Fruit fly (Drosophila melanogaster): ENCODE measurements around the gene Eph.

The Eph gene

dm6 chr4:588514-588913, 22.0 kb upstream of the Eph start:
- TF ChIP-seq CG12768 (GFP tag; optimal IDR thresholded peaks at IDR 0.05) = no peak
- no peak for TF ChIP-seq bab1 (GFP tag; optimal IDR thresholded peaks at IDR 0.05)
- TF ChIP-seq kay (GFP tag; ENCODE audit: borderline replicate concordance) = no peak
- TF ChIP-seq Hr96 (GFP tag; optimal IDR thresholded peaks at IDR 0.05) = no peak
- TF ChIP-seq ovo (GFP tag; optimal IDR thresholded peaks at IDR 0.05) = no peak
- TF ChIP-seq CG11617 (GFP tag; optimal IDR thresholded peaks at IDR 0.05) = no peak

- TF ChIP-seq cnc (optimal IDR thresholded peaks at IDR 0.05) (no peak), CG11617 (GFP tag; optimal IDR thresholded peaks at IDR 0.05) (no peak), CG14711 (tag; optimal IDR thresholded peaks at IDR 0.05) (peak; percentile 51)
Measured at dm6 chr4:607498-607897, 3.0 kb upstream of the Eph start, which contains the start of gene onecut. TSS of gene onecut (minus strand) at chr4:607649.

dm6 chr4:625898-626644, 15.6 kb downstream of the Eph start, which contains the start of gene mav:
TSS of gene mav (minus strand) at chr4:626031.
- TF ChIP-seq CG7101 (tag; optimal IDR thresholded peaks at IDR 0.05) = no peak
- TF ChIP-seq kay (GFP tag; ENCODE audit: borderline replicate concordance) = peak; percentile 74

DNA sequence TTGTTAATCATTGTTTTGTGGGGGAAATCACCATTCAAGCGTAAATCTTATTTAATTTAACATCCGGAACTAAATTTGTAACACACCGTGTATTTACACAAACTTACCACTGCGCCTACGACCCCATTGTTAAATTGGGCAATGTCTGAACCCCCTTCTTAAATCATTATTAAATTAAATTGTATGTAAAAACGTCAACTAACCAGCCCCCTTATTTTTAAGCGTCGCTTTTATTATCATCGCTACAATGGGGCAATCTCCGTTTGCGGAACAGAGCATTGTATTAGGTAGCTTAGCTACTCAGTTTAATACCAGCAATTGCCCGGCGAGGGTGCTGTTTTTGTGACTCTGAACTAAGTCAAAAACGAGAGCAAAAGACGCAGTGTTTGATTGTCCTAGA, 18.9 kb downstream of the Eph start, which contains the start of gene Gat:
Gat (plus strand) TSS at position 301 of the 400 bp plus-strand sequence.
- TF ChIP-seq pad (GFP tag; optimal IDR thresholded peaks at IDR 0.05) = no peak
- no peak for TF ChIP-seq tj (GFP tag; optimal IDR thresholded peaks at IDR 0.05)
- no peak for TF ChIP-seq CG12768 (GFP tag; optimal IDR thresholded peaks at IDR 0.05)
- no peak for TF ChIP-seq CG1620 (GFP tag; optimal IDR thresholded peaks at IDR 0.05)
- no peak for TF ChIP-seq cic (GFP tag; optimal IDR thresholded peaks at IDR 0.05)
- no peak for TF ChIP-seq CG14711 (tag; optimal IDR thresholded peaks at IDR 0.05)
- no peak for TF ChIP-seq toe (GFP tag; optimal IDR thresholded peaks at IDR 0.05)
- no peak for TF ChIP-seq CG5204 (GFP tag; optimal IDR thresholded peaks at IDR 0.05)
- TF ChIP-seq Hr96 (GFP tag; optimal IDR thresholded peaks at IDR 0.05) = no peak
- no peak for TF ChIP-seq cnc (optimal IDR thresholded peaks at IDR 0.05)
- TF ChIP-seq CG7045 (GFP tag; optimal IDR thresholded peaks at IDR 0.05) = no peak
- no peak for TF ChIP-seq Mnt (GFP tag; optimal IDR thresholded peaks at IDR 0.05)
- no peak for TF ChIP-seq CG11617 (GFP tag; optimal IDR thresholded peaks at IDR 0.05)
- no peak for TF ChIP-seq ovo (GFP tag; optimal IDR thresholded peaks at IDR 0.05)

dm6 chr4:646414-647016, 36.0 kb downstream of the Eph start, which contains the start of gene Ekar:
TSS of gene Ekar (minus strand) at chr4:646556.
- TF ChIP-seq pad (GFP tag; optimal IDR thresholded peaks at IDR 0.05) (no peak), ovo (GFP tag; optimal IDR thresholded peaks at IDR 0.05) (no peak), tj (GFP tag; optimal IDR thresholded peaks at IDR 0.05) (no peak), kay (GFP tag; ENCODE audit: borderline replicate concordance) (peak; percentile 72), Clk (GFP tag; optimal IDR thresholded peaks at IDR 0.05) (no peak)

DNA sequence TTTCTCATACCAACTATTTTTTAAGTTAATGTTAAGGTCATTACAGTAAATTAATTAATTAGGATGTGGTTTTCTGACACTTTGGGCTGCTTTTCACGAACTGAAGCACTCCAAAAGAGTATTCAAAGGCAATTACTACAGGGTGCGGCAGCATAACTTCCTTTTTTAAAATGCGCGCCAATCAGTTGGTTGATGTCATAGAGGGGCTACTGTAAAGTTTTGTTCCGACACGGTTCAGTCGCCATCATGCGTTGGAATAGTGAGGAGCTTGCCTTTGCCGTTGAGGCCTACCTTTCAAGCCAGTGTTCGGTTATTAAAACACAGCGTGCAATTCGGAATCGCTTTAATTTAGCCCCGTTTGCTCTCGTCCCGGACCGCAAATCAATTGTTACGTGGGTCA, 36.9 kb downstream of the Eph start:
- TF ChIP-seq Hr96 (GFP tag; optimal IDR thresholded peaks at IDR 0.05) = no peak
- TF ChIP-seq pad (GFP tag; optimal IDR thresholded peaks at IDR 0.05) = no peak
- TF ChIP-seq ovo (GFP tag; optimal IDR thresholded peaks at IDR 0.05) = no peak
- TF ChIP-seq Mnt (GFP tag; optimal IDR thresholded peaks at IDR 0.05) = no peak
- TF ChIP-seq CG7045 (GFP tag; optimal IDR thresholded peaks at IDR 0.05) = no peak
- no peak for TF ChIP-seq tj (GFP tag; optimal IDR thresholded peaks at IDR 0.05)
- no peak for TF ChIP-seq cic (GFP tag; optimal IDR thresholded peaks at IDR 0.05)
- TF ChIP-seq toe (GFP tag; optimal IDR thresholded peaks at IDR 0.05) = no peak
- TF ChIP-seq Clk (GFP tag; optimal IDR thresholded peaks at IDR 0.05) = no peak
- no peak for TF ChIP-seq CG7101 (tag; optimal IDR thresholded peaks at IDR 0.05)
- TF ChIP-seq CG1620 (GFP tag; optimal IDR thresholded peaks at IDR 0.05) = no peak
- no peak for TF ChIP-seq kay (GFP tag; ENCODE audit: borderline replicate concordance)
- TF ChIP-seq CG33017 (tag; optimal IDR thresholded peaks at IDR 0.05) = no peak
- TF ChIP-seq CG14711 (tag; optimal IDR thresholded peaks at IDR 0.05) = no peak
- no peak for TF ChIP-seq cnc (optimal IDR thresholded peaks at IDR 0.05)
- no peak for TF ChIP-seq CG12768 (GFP tag; optimal IDR thresholded peaks at IDR 0.05)
- no peak for TF ChIP-seq CG5204 (GFP tag; optimal IDR thresholded peaks at IDR 0.05)
- no peak for TF ChIP-seq CG11617 (GFP tag; optimal IDR thresholded peaks at IDR 0.05)
- no peak for TF ChIP-seq bab1 (GFP tag; optimal IDR thresholded peaks at IDR 0.05)
- no peak for TF ChIP-seq Crg-1 (GFP tag; optimal IDR thresholded peaks at IDR 0.05)

DNA sequence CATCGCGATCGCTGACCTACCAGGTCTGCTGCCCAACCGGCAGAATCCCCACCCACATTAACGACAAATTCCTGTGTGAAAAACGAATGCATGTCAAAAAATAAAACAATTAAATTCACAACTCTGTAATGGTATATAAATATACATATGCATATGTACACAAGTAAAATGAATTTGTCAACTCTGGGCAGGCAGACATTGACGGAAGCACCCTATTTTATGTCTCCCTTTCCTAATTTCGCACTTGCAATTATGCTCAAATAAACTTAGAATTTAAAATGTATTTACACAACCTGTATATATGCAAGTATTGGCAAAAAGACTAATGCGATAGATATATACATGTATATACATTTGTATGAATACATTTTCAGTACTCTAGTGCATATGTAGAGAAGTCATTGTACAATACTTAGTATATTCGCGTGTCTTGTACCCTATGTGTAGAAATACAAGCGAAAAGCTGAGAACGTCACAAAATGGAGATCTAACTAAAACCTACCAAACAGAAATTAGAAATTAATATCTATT, 48.6 kb downstream of the Eph start:
- TF ChIP-seq CG7045 (GFP tag; optimal IDR thresholded peaks at IDR 0.05) (no peak), CG33017 (tag; optimal IDR thresholded peaks at IDR 0.05) (no peak), CG14711 (tag; optimal IDR thresholded peaks at IDR 0.05) (peak; percentile 86), pad (GFP tag; optimal IDR thresholded peaks at IDR 0.05) (no peak), Crg-1 (GFP tag; optimal IDR thresholded peaks at IDR 0.05) (peak; percentile 0), CG1620 (GFP tag; optimal IDR thresholded peaks at IDR 0.05) (peak; percentile 22), kay (GFP tag; ENCODE audit: borderline replicate concordance) (peak; percentile 98), Clk (GFP tag; optimal IDR thresholded peaks at IDR 0.05) (no peak)

Measured in whole organism, adult.